Worm (Caenorhabditis elegans) whole organism, mixed stage, embryonic: ENCODE results near the gene nkcc-1.

ENCODE experiments used
- ces-1 ChIP-seq: fragments of 150-350 bp; optimal IDR thresholded peaks from 2 replicates; lab custom pipeline; 2014; ENCODE audit warnings: missing biosample characterization, missing genetic modification reagents, missing genetic modification characterization
- drap-1 ChIP-seq: fragments of 200-800 bp; sonication (Bioruptor generic); optimal IDR thresholded peaks from 3 replicates; lab custom pipeline; 2018; ENCODE audit warnings: mild to moderate bottlenecking, missing genetic modification characterization, missing compliant biosample characterization
- elt-3 ChIP-seq: fragments of 150-350 bp; optimal IDR thresholded peaks from 2 replicates; lab custom pipeline; 2014; ENCODE audit warnings: missing biosample characterization, missing genetic modification characterization
- hlh-1 ChIP-seq: fragments of 150-350 bp; optimal IDR thresholded peaks from 2 replicates; lab custom pipeline; 2014; ENCODE audit warnings: missing biosample characterization, missing genetic modification reagents, missing genetic modification characterization
- nhr-237 ChIP-seq: fragments of 150-350 bp; optimal IDR thresholded peaks from 2 replicates; lab custom pipeline; 2014; ENCODE audit warnings: missing biosample characterization, missing genetic modification characterization
- pha-4 ChIP-seq: fragments of 150-350 bp; optimal IDR thresholded peaks from 2 replicates; lab custom pipeline; 2018; ENCODE audit warnings: missing biosample characterization, missing genetic modification reagents, missing genetic modification characterization
- zip-8 ChIP-seq: fragments of 150-350 bp; optimal IDR thresholded peaks from 2 replicates; lab custom pipeline; 2014; ENCODE audit warnings: missing biosample characterization, missing genetic modification characterization

DNA sequence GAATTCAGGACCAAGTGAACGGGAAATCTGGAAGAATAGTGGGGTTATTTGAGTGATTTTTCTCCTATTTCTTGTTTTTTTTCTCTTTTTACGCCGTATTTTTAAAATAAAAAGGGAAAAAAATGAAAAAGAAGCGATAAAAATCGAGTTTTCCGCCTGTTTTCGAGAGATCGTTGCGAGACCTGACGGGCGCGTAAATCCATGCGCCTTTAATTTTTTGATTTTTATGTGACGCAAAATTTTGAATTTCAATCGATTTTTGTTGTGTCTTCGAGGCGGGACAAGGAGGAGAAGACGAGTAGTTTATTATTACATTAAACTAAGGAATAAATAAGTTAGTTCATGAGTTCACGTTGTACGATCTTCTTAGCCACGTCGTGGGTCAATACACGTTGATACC, 10.2 kb downstream of the nkcc-1 start:
- TF ChIP-seq elt-3 (tag; lab: Kevin White, UChicago) (no peak), nhr-237 (tag; lab: Kevin White, UChicago) (no peak), drap-1 (GFP tag; lab: Kevin White, UChicago) (no peak), hlh-1 (no peak), pha-4 (tag; lab: Kevin White, UChicago) (no peak), ces-1 (GFP tag; lab: Kevin White, UChicago) (no peak), zip-8 (tag; lab: Kevin White, UChicago) (no peak)
